Worm (Caenorhabditis elegans): ENCODE results near the gene Y119D3B.12.

DNA sequence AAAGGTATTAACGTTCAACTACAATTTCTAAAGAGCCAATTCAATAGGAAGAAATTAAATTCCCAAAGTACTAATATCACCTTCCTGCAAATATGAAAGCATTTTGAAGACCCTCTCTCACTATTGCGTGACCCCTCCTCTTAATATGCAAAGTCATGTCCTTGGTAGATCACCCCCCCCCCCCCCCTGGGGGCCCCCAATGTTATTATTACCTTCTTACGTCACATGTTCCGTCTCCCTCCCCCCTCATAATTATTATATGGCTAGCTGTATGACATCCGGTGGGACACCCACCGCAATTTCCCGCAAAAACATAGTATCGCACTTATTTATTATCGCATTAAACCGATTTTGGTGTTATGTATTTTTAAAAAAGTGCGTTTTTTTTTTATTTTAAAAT, 40.4 kb upstream of the Y119D3B.12 start:
- no peak for TF ChIP-seq K02D7.2 (tag; optimal IDR thresholded peaks at IDR 0.05)
- no peak for TF ChIP-seq pag-3 (tag; optimal IDR thresholded peaks at IDR 0.05; ENCODE audit: borderline replicate concordance)
- no peak for TF ChIP-seq odd-2 (tag; optimal IDR thresholded peaks at IDR 0.05)
- no peak for TF ChIP-seq nfya-1 (tag; optimal IDR thresholded peaks at IDR 0.05)
- no peak for TF ChIP-seq zip-5 (tag; optimal IDR thresholded peaks at IDR 0.05)
- no peak for TF ChIP-seq elt-2 (tag; optimal IDR thresholded peaks at IDR 0.05)
- TF ChIP-seq pros-1 (tag; optimal IDR thresholded peaks at IDR 0.05), result no peak
- no peak for TF ChIP-seq sdc-2 (tag; optimal IDR thresholded peaks at IDR 0.05)
- no peak for TF ChIP-seq ceh-45 (GFP tag; IDR thresholded peaks at IDR 0.05)
- TF ChIP-seq tbx-2 (tag; optimal IDR thresholded peaks at IDR 0.05), result no peak
- TF ChIP-seq C38D4.7 (GFP tag; optimal IDR thresholded peaks at IDR 0.05), result no peak
- no peak for TF ChIP-seq T23F11.4 (GFP tag; optimal IDR thresholded peaks at IDR 0.05)

All from whole organism, late embryonic.